Worm (Caenorhabditis elegans) whole organism, L4 larva: Measurements from ENCODE around the gene dcs-1.

Source experiments
- ceh-28 ChIP-seq: fragments of 150-350 bp; optimal IDR thresholded peaks from 2 replicates; lab custom pipeline; 2014; ENCODE audit warnings: missing biosample characterization, missing genetic modification reagents, missing genetic modification characterization
- nhr-237 ChIP-seq: sonication (generic microtip); optimal IDR thresholded peaks from 2 replicates; lab custom pipeline; 2017; ENCODE audit warnings: missing biosample characterization, missing genetic modification characterization
- zag-1 ChIP-seq: fragments of 150-350 bp; optimal IDR thresholded peaks from 2 replicates; lab custom pipeline; 2014; ENCODE audit warnings: missing biosample characterization, missing genetic modification characterization

DNA sequence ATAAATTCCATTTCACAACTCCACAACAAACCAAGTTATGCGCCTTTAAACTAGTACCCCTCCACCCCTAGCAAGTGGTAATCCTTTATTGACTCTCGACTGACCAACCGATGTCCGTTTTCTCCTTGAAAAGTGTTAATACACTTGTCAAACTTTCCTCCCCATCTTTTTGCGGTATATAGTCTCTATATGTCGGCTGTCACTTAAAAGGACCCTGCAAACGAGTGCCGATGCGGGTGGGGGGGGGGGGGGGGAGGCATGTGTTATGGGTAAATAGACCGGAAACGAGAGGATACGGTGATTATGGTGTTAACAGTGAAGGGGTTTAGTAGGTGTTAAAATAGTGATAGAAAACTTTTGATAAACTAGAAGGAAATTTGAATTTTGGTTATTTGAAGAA lies 25.4 kb downstream of the dcs-1 start:
- TF ChIP-seq zag-1 (tag; lab: Kevin White, UChicago) (no peak), ceh-28 (tag; lab: Kevin White, UChicago) (no peak), nhr-237 (tag; lab: Kevin White, UChicago) (no peak)
